Worm (Caenorhabditis elegans) whole organism, late embryonic: Measurements from ENCODE around the gene nspg-5.

Experiments used
- T23F11.4 ChIP-seq: fragments of 200-800 bp; sonication (Bioruptor generic); optimal IDR thresholded peaks from 2 replicates; lab custom pipeline; 2018; ENCODE audit warnings: mild to moderate bottlenecking, missing genetic modification characterization, missing compliant biosample characterization
- ceh-19 ChIP-seq: fragments of 200-800 bp; sonication (Bioruptor generic); optimal IDR thresholded peaks from 2 replicates; lab custom pipeline; 2018; ENCODE audit warnings: mild to moderate bottlenecking, missing genetic modification characterization, missing compliant biosample characterization
- ceh-24 ChIP-seq: sonication (generic microtip); optimal IDR thresholded peaks from 2 replicates; lab custom pipeline; 2016; ENCODE audit warnings: mild to moderate bottlenecking, missing genetic modification characterization, missing compliant biosample characterization
- ceh-31 ChIP-seq: sonication (generic microtip); optimal IDR thresholded peaks from 2 replicates; lab custom pipeline; 2016; ENCODE audit warnings: missing genetic modification characterization, missing compliant biosample characterization
- dve-1 ChIP-seq: sonication (generic microtip); optimal IDR thresholded peaks from 2 replicates; lab custom pipeline; 2017; ENCODE audit warnings: antibody characterized with exemption, mild to moderate bottlenecking, missing genetic modification characterization, missing compliant biosample characterization
- fkh-6 ChIP-seq: sonication (generic microtip); optimal IDR thresholded peaks from 2 replicates; lab custom pipeline; 2016; ENCODE audit warnings: missing genetic modification characterization, missing compliant biosample characterization
- lin-11 ChIP-seq: fragments of 200-800 bp; sonication (Bioruptor generic); optimal IDR thresholded peaks from 2 replicates; lab custom pipeline; 2018; ENCODE audit warnings: mild to moderate bottlenecking, missing genetic modification characterization, missing compliant biosample characterization
- nfya-1 ChIP-seq: sonication (generic microtip); optimal IDR thresholded peaks from 2 replicates; lab custom pipeline; 2017; ENCODE audit warnings: missing genetic modification characterization, mild to moderate bottlenecking, missing compliant biosample characterization, antibody characterized with exemption, moderate library complexity
- pqm-1 ChIP-seq: sonication (generic microtip); optimal IDR thresholded peaks from 2 replicates; lab custom pipeline; 2016; ENCODE audit warnings: missing genetic modification characterization, missing compliant biosample characterization
- pros-1 ChIP-seq: fragments of 150-350 bp; optimal IDR thresholded peaks from 2 replicates; lab custom pipeline; 2014; ENCODE audit warnings: missing biosample characterization, missing genetic modification reagents, missing genetic modification characterization
- ref-2 ChIP-seq: sonication (generic microtip); optimal IDR thresholded peaks from 2 replicates; lab custom pipeline; 2016; ENCODE audit warnings: missing genetic modification characterization, missing compliant biosample characterization
- sox-4 ChIP-seq: sonication (generic microtip); optimal IDR thresholded peaks from 2 replicates; lab custom pipeline; 2017; ENCODE audit warnings: mild to moderate bottlenecking, missing genetic modification characterization, inconsistent platforms, missing compliant biosample characterization

DNA sequence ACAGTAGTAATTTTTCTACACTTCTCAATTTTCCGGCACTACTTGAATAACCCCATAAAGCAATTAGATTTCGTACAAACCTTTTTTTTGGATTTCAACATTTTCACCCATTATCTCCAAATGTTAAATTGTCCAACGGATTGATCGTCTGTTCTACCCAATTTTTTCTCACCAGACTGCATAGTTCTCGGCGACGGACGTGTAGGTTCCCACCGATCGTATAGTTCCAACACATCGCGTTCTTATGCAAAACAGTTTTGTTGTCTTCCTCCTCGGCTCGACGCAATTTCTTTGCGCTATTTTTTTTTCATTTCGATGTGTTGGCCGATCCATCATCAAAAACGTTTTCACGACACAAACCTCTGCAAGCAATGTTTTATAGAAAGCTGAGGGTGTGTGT, 21.9 kb downstream of the nspg-5 start, which contains the start of gene Y41G9A.6:
- TF ChIP-seq nfya-1 (tag; lab: Kevin White, UChicago), result no peak
- TF ChIP-seq ceh-19, result no peak
- TF ChIP-seq T23F11.4 (GFP tag; lab: Kevin White, UChicago), result no peak
- no peak for TF ChIP-seq pqm-1 (tag; lab: Kevin White, UChicago)
- TF ChIP-seq ref-2 (tag; lab: Kevin White, UChicago), result no peak
- TF ChIP-seq pros-1 (tag; lab: Kevin White, UChicago), result no peak
- no peak for TF ChIP-seq ceh-24 (tag; lab: Kevin White, UChicago)
- TF ChIP-seq dve-1 (tag; lab: Kevin White, UChicago), result no peak
- TF ChIP-seq sox-4 (tag; lab: Kevin White, UChicago), result no peak
- no peak for TF ChIP-seq fkh-6 (tag; lab: Kevin White, UChicago)
- TF ChIP-seq lin-11, result no peak
- TF ChIP-seq ceh-31, result no peak
